Worm (Caenorhabditis elegans) whole organism, L3 larva: Measurements from ENCODE around the gene col-36.

Experiments used
- R02D3.7 ChIP-seq: fragments of 150-350 bp; optimal IDR thresholded peaks from 2 replicates; lab custom pipeline; 2014; ENCODE audit warnings: missing biosample characterization, missing genetic modification characterization
- ZK546.5 ChIP-seq: sonication (generic microtip); optimal IDR thresholded peaks from 2 replicates; lab custom pipeline; 2017; ENCODE audit warnings: missing biosample characterization, missing genetic modification characterization
- ama-1 ChIP-seq: fragments of 150-350 bp; optimal IDR thresholded peaks from 2 replicates; lab custom pipeline; 2018
- ceh-82 ChIP-seq: fragments of 150-350 bp; optimal IDR thresholded peaks from 2 replicates; lab custom pipeline; 2014; ENCODE audit warnings: missing biosample characterization, missing genetic modification characterization
- daf-12 ChIP-seq: fragments of 150-350 bp; optimal IDR thresholded peaks from 2 replicates; lab custom pipeline; 2014; ENCODE audit warnings: missing biosample characterization, missing genetic modification reagents, missing genetic modification characterization
- egl-5 ChIP-seq: fragments of 150-350 bp; optimal IDR thresholded peaks from 2 replicates; lab custom pipeline; 2017; ENCODE audit warnings: missing biosample characterization, missing genetic modification reagents, missing genetic modification characterization, inconsistent platforms
- elt-2 ChIP-seq: sonication (generic microtip); optimal IDR thresholded peaks from 2 replicates; lab custom pipeline; 2016; ENCODE audit warnings: missing genetic modification reagents, mild to moderate bottlenecking, missing genetic modification characterization, missing compliant biosample characterization
- elt-3 ChIP-seq, 3 experiments: fragments of 150-350 bp in 1 of 3; sonication (generic microtip) in 2 of 3; optimal IDR thresholded peaks; 2 replicates in 2 of 3; 4 replicates in 1 of 3; lab custom pipeline; 2014 to 2017; ENCODE audit warnings: missing biosample characterization in 3 of 3, missing genetic modification characterization in 3 of 3
- eor-1 ChIP-seq, 2 experiments: fragments of 150-350 bp; optimal IDR thresholded peaks; 2 replicates each; lab custom pipeline; 2014 to 2018; ENCODE audit warnings: missing biosample characterization in 2 of 2, missing genetic modification characterization in 2 of 2
- fkh-10 ChIP-seq: sonication (generic microtip); optimal IDR thresholded peaks from 2 replicates; lab custom pipeline; 2017; ENCODE audit warnings: missing biosample characterization, missing genetic modification reagents, missing genetic modification characterization
- fkh-2 ChIP-seq: fragments of 150-350 bp; optimal IDR thresholded peaks from 2 replicates; lab custom pipeline; 2014; ENCODE audit warnings: missing biosample characterization, missing genetic modification reagents, missing genetic modification characterization
- fos-1 ChIP-seq: fragments of 150-350 bp; optimal IDR thresholded peaks from 2 replicates; lab custom pipeline; 2014; ENCODE audit warnings: missing biosample characterization, missing genetic modification characterization
- hmg-11 ChIP-seq: sonication (generic microtip); optimal IDR thresholded peaks from 2 replicates; lab custom pipeline; 2016; ENCODE audit warnings: missing genetic modification characterization, missing compliant biosample characterization
- jun-1 ChIP-seq: fragments of 150-350 bp; optimal IDR thresholded peaks from 2 replicates; lab custom pipeline; 2014; ENCODE audit warnings: missing biosample characterization, missing genetic modification reagents, missing genetic modification characterization
- lsy-12 ChIP-seq: sonication (generic microtip); optimal IDR thresholded peaks from 2 replicates; lab custom pipeline; 2016; ENCODE audit warnings: mild to moderate bottlenecking, missing genetic modification characterization, missing compliant biosample characterization
- nfya-1 ChIP-seq: sonication (generic microtip); optimal IDR thresholded peaks from 2 replicates; lab custom pipeline; 2017; ENCODE audit warnings: missing genetic modification characterization, mild to moderate bottlenecking, missing compliant biosample characterization, antibody characterized with exemption, moderate library complexity; ENCODE audit not compliant: insufficient read depth
- nhr-11 ChIP-seq: fragments of 150-350 bp; optimal IDR thresholded peaks from 2 replicates; lab custom pipeline; 2014; ENCODE audit warnings: missing biosample characterization, missing genetic modification characterization
- nhr-12 ChIP-seq: fragments of 150-350 bp; optimal IDR thresholded peaks from 2 replicates; lab custom pipeline; 2014; ENCODE audit warnings: missing biosample characterization, missing genetic modification characterization
- nhr-23 ChIP-seq: fragments of 150-350 bp; optimal IDR thresholded peaks from 2 replicates; lab custom pipeline; 2014; ENCODE audit warnings: missing biosample characterization, missing genetic modification reagents, missing genetic modification characterization
- nhr-25 ChIP-seq: sonication (generic microtip); optimal IDR thresholded peaks from 2 replicates; lab custom pipeline; 2017; ENCODE audit warnings: missing biosample characterization, missing genetic modification characterization
- nhr-28 ChIP-seq: fragments of 150-350 bp; optimal IDR thresholded peaks from 2 replicates; lab custom pipeline; 2014; ENCODE audit warnings: missing biosample characterization, missing genetic modification characterization
- nhr-43 ChIP-seq: sonication (generic microtip); optimal IDR thresholded peaks from 2 replicates; lab custom pipeline; 2016; ENCODE audit warnings: mild to moderate bottlenecking, missing genetic modification characterization, missing compliant biosample characterization; ENCODE audit not compliant: poor library complexity, severe bottlenecking
- nhr-67 ChIP-seq: fragments of 150-350 bp; optimal IDR thresholded peaks from 2 replicates; lab custom pipeline; 2014; ENCODE audit warnings: missing biosample characterization, missing genetic modification characterization
- nhr-77 ChIP-seq: fragments of 150-350 bp; optimal IDR thresholded peaks from 2 replicates; lab custom pipeline; 2014; ENCODE audit warnings: missing biosample characterization, missing genetic modification characterization
- pha-4 ChIP-seq: fragments of 150-350 bp; optimal IDR thresholded peaks from 2 replicates; lab custom pipeline; 2014; ENCODE audit warnings: missing biosample characterization, missing genetic modification reagents, missing genetic modification characterization
- pqm-1 ChIP-seq: fragments of 150-350 bp; optimal IDR thresholded peaks from 2 replicates; lab custom pipeline; 2017; ENCODE audit warnings: missing biosample characterization, missing genetic modification characterization, inconsistent platforms
- skn-1 ChIP-seq: fragments of 150-350 bp; optimal IDR thresholded peaks from 2 replicates; lab custom pipeline; 2014; ENCODE audit warnings: missing biosample characterization, missing genetic modification characterization
- unc-39 ChIP-seq: sonication (generic microtip); optimal IDR thresholded peaks from 4 replicates; lab custom pipeline; 2017; ENCODE audit warnings: missing biosample characterization, missing genetic modification characterization
- zag-1 ChIP-seq: fragments of 150-350 bp; optimal IDR thresholded peaks from 2 replicates; lab custom pipeline; 2014; ENCODE audit warnings: missing biosample characterization, missing genetic modification characterization
- ztf-4 ChIP-seq: fragments of 150-350 bp; optimal IDR thresholded peaks from 2 replicates; lab custom pipeline; 2014; ENCODE audit warnings: missing biosample characterization, missing genetic modification characterization

Gene col-36

ce11 chrII:7199308-7199707 is 30.7 kb upstream of the col-36 start, which contains the start of gene E04F6.6:
E04F6.6 (minus strand) TSS chrII:7199565.
- peak; percentile 16 for TF ChIP-seq nhr-25 (tag; lab: Kevin White, UChicago)
- no peak for TF ChIP-seq daf-12

DNA sequence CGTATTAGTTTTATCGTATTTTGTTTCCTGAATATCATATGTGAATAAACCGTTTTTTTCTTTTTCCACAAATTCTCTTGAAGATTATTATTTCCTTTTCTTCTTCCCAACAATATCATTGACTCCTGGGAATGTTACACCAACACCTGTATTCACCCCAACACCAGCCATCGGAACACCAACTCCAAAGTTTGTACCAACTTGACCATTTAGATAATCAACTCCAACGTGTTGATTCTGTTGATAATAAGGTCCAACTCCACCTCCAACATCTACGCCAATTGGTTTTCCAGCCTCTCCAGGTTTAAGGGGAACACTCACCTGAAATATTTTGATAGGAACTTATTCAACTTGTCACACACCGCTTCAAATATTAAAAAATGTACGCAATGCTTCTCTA is 28.8 kb upstream of the col-36 start:
- TF ChIP-seq elt-2 (tag; lab: Kevin White, UChicago) (peak; percentile 8), pqm-1 (tag; lab: Kevin White, UChicago) (peak; percentile 8), fkh-10 (GFP tag; lab: Kevin White, UChicago) (no peak), ZK546.5 (tag; lab: Kevin White, UChicago) (no peak)

DNA sequence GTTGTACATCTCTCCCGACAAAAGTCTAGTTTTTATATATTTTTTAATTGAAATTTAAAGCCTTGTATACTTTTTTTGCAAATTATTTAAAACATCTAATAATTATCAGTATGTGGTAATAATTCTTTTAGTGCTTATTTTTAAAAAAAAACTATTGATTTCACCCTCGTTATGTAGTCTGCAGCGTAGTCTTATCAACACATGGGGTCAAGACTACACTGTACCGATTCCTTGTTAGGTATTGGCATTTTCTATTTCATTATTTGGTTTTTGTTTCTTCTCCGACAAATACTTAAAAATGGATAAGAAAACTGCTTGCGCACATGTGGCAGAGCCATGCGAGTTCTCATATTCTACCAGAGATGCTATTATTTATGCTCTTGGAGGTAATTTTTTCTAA is 27.4 kb upstream of the col-36 start, which contains the start of gene maoc-1:
Gene maoc-1 (plus strand): TSS at position 237 of the 400 bp plus-strand sequence.
- TF ChIP-seq elt-3 (tag; optimal IDR thresholded peaks at IDR 0.05; lab: Kevin White, UChicago) (no peak), elt-2 (tag; lab: Kevin White, UChicago) (peak; percentile 69), nhr-25 (tag; lab: Kevin White, UChicago) (no peak), ceh-82 (tag; lab: Kevin White, UChicago) (no peak), daf-12 (no peak), pha-4 (tag; lab: Kevin White, UChicago) (peak; percentile 41), nfya-1 (tag; lab: Kevin White, UChicago) (no peak), pqm-1 (tag; lab: Kevin White, UChicago) (peak; percentile 74)

DNA sequence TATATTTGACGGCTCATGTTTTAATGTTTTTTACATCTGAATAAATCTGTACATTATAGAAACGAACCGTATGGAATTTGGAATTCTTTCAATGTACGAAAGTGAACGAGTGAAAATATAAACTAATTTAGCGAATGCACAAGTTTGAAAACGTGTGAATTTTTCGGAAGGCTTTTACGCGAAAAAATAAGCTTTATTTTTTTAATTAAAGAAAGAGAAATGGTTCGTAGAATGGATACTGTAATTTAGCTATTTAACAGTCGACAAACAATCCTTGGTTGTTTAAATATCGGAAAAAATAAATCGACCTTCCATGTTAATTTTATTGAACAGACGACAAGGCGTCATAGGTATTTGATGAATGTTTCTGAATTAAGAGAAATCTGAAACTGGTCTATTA is 26.9 kb upstream of the col-36 start, which contains the start of gene acdh-12:
Gene acdh-12 (minus strand): TSS at position 101 of the 400 bp plus-strand sequence.
- TF ChIP-seq nhr-67 (tag; lab: Kevin White, UChicago) (no peak), elt-2 (tag; lab: Kevin White, UChicago) (no peak), ztf-4 (tag; lab: Kevin White, UChicago) (no peak), nhr-11 (no peak), hmg-11 (tag; lab: Kevin White, UChicago) (no peak), pha-4 (tag; lab: Kevin White, UChicago) (no peak), R02D3.7 (tag; lab: Kevin White, UChicago) (no peak), nhr-23 (tag; lab: Kevin White, UChicago) (no peak), lsy-12 (no peak), fkh-10 (GFP tag; lab: Kevin White, UChicago) (no peak), nhr-28 (no peak), unc-39 (no peak), nhr-12 (tag; lab: Kevin White, UChicago) (no peak), fkh-2 (no peak), nhr-43 (tag; lab: Kevin White, UChicago) (no peak), ama-1 (lab: Kevin White, UChicago) (no peak), skn-1 (tag; lab: Kevin White, UChicago) (no peak), ceh-82 (tag; lab: Kevin White, UChicago) (no peak)

DNA sequence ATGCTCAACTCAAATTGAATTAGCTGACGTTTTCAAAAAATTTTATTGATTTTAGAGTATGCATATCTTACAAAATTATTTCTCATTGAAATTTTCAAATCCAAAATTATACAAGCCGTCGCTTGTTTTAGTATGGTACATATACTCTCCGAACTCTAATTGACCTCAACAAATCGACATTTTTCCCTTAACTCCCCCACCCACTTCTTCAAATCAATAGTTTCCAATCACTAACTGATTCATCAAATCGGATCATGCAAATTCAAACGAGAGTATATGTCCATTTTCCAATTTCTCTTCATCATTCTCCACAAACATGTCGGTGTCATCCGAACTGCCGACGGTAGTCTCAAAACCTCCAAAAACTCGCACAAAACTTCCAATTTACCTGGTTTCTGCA is 20.5 kb upstream of the col-36 start, which contains the start of gene E04F6.4:
Gene E04F6.4 (plus strand): TSS at position 301 of the 400 bp plus-strand sequence.
- no peak for TF ChIP-seq eor-1 (tag; optimal IDR thresholded peaks at IDR 0.05; lab: Kevin White, UChicago)
- TF ChIP-seq R02D3.7 (tag; lab: Kevin White, UChicago): no peak

ce11 chrII:7187110-7187509 is 18.5 kb upstream of the col-36 start, which contains the start of gene C27H5.6:
C27H5.6 (minus strand) TSS chrII:7187210.
- TF ChIP-seq nhr-67 (tag; lab: Kevin White, UChicago) (no peak), egl-5 (tag; lab: Kevin White, UChicago) (no peak), nhr-23 (tag; lab: Kevin White, UChicago) (no peak), eor-1 (tag; optimal IDR thresholded peaks at IDR 0.05; lab: Kevin White, UChicago) (no peak), ama-1 (lab: Kevin White, UChicago) (no peak), ztf-4 (tag; lab: Kevin White, UChicago) (no peak), nhr-43 (tag; lab: Kevin White, UChicago) (no peak), R02D3.7 (tag; lab: Kevin White, UChicago) (no peak), nhr-11 (no peak), jun-1 (no peak), nhr-77 (tag; lab: Kevin White, UChicago) (no peak), fos-1 (no peak), zag-1 (no peak), lsy-12 (no peak), elt-3 (tag; optimal IDR thresholded peaks at IDR 0.05; lab: Kevin White, UChicago) (no peak)
